Worm (Caenorhabditis elegans): ENCODE data around the gene F08H9.2.

Gene F08H9.2

DNA sequence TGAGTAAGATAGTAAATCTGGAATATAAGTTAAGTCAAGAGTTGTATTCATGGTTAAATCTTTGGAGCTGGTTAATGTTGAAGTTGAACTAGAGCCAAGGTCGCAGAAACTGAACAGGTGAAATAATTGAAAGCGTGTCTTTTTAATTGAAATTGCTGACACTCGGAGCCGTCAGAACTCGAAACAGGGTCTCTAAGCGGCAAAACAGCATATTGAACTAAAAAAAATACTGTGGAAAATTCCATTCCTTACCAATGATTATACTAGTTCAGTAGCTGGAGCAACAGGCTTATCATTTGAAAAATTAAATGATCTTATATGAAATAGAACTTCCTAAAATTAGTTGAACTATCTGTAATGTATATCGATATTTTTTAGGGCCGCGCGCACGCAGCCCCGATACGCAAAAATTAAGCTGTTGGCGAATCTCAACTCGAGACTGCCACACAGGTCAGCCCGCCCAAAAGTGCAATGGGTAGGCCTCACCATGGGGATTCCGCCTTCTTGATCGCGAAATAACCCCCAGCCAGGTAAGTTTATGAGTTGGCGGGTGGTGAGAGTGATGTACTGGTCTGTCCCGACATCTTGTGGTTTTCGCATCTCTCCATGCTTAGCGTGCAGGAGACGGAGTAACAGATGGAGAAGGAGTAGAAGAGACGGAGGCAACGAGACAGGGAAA lies 7.9 kb downstream of the F08H9.2 start, which contains the start of gene srz-97 (continued):
- no peak for TF ChIP-seq vab-7 (GFP tag; IDR thresholded peaks at IDR 0.05)

DNA sequence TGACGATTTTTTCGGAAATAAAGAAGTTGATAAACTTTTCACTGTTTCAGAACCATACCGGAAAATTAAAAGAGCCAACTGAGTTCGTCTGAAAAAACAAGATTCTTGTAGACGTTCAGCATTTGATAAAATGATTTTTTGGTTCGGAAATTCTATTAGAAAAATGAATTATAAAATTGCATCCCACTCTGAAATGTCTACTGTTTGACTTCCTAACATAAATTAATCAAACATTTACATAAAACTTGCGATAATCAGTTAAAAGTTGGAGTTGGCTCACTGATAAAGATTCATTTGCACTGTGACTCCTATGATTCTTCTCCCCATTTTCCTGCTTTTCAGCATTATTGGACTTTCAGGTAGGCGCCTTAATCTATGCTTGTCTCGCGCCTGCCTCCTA lies 8.5 kb downstream of the F08H9.2 start, which contains the start of gene clec-57:
Gene clec-57, plus strand, starts transcription at position 301 of the 400 bp plus-strand sequence.
- TF ChIP-seq unc-62 (GFP tag; optimal IDR thresholded peaks at IDR 0.05 in 1 of 2), result peak in 1 of 2 experiments; percentile 88
- TF ChIP-seq unc-62 (tag; optimal IDR thresholded peaks at IDR 0.05), result no peak
- TF ChIP-seq Y48G9A.11 (GFP tag; IDR thresholded peaks at IDR 0.05), result no peak
- TF ChIP-seq set-16 (GFP tag; IDR thresholded peaks at IDR 0.05), result no peak
- no peak for TF ChIP-seq lsy-2 (tag; optimal IDR thresholded peaks at IDR 0.05)
- no peak for TF ChIP-seq zfp-2 (tag; optimal IDR thresholded peaks at IDR 0.05)

DNA sequence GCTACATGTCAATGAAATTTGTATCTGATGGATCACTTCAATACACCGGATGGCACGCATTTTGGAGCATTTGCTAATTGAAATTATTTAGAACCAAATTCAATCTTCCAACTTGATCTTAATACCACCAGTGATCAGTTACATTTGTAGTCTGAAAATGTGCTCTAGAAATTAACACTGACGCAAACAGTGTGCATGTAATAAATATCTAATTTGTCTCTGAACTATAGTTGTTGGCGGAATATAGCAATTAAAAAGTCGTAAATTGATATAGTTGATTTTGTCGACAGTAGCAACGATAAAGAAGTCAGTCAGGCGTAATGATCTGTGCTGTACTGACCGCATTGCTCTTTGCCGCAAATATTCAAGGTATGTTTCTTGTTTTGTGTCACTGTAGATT lies 11.8 kb downstream of the F08H9.2 start, which contains the start of gene clec-227:
Gene clec-227, plus strand, starts transcription at position 301 of the 400 bp plus-strand sequence.
- TF ChIP-seq nhr-28 (tag; optimal IDR thresholded peaks at IDR 0.05) (peak; percentile 37), lin-13 (GFP tag; optimal IDR thresholded peaks at IDR 0.05) (no peak)

DNA sequence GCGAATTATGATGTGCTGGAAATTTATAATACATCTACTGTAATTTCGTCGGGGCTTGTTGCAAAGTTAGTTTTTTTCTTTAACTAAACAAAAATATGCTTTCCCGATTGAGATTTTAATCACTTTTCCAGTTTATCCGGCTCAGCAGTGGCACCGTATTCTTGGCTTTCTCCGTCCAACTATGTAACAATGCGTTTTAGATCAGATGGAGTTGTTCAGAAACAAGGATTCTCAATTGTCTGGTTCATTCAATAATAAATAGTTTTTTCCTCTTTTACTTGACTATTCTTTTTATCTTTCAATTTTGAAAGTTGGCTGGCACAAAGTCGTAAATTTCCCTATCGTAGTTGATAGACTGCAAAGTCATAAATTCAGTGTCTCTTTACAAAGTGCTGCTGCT lies 13.6 kb downstream of the F08H9.2 start, which contains the start of gene clec-56:
Gene clec-56, plus strand, starts transcription at position 301 of the 400 bp plus-strand sequence.
- TF ChIP-seq hlh-11 (tag; optimal IDR thresholded peaks at IDR 0.05) (peak; percentile 2), pqm-1 (tag; optimal IDR thresholded peaks at IDR 0.05) (peak; percentile 35), lim-7 (GFP tag; IDR thresholded peaks at IDR 0.05) (no peak), gei-8 (GFP tag; optimal IDR thresholded peaks at IDR 0.05) (no peak), php-3 (GFP tag; IDR thresholded peaks at IDR 0.05) (no peak), ceh-20 (GFP tag; IDR thresholded peaks at IDR 0.05) (0 out of 2 replicates have a peak, but pooled peaks have one; percentile 18), nhr-28 (tag; optimal IDR thresholded peaks at IDR 0.05) (peak; percentile 36)

DNA sequence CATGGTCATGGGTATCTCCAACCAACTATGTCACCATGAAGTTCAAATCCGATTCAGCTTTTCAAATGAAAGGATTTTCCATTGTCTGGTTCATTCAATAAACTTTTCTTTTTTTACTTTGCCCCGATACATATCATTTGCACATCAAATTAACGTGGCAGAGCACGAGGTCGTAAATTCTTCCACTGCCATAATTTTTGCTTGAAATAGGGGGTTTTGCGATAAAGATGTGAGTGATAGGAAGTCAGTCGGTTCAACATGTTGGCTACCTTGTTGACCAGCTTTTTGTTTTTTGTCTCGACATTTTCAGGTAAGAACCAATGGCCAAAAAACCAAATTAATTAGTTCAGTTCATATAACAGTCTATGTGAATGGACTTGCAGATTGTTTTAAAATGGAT lies 16.2 kb downstream of the F08H9.2 start, which contains the start of gene clec-54:
Gene clec-54, plus strand, starts transcription at position 224 of the 400 bp plus-strand sequence.
- TF ChIP-seq mes-2 (tag; optimal IDR thresholded peaks at IDR 0.05; ENCODE audit: poor library complexity, severe bottlenecking) (no peak), dmd-6 (GFP tag; IDR thresholded peaks at IDR 0.05) (peak; percentile 49; the same call in 1 of the 2 replicates), T26A8.4 (GFP tag; IDR thresholded peaks at IDR 0.05) (no peak), snpc-1.2 (GFP tag; IDR thresholded peaks at IDR 0.05) (no peak), mdt-29 (GFP tag; IDR thresholded peaks at IDR 0.05) (no peak), dmd-9 (GFP tag; IDR thresholded peaks at IDR 0.05) (no peak), hlh-30 (tag; optimal IDR thresholded peaks at IDR 0.05; ENCODE audit: insufficient read depth) (no peak), jun-1 (tag; optimal IDR thresholded peaks at IDR 0.05) (no peak), tra-1 (GFP tag; IDR thresholded peaks at IDR 0.05) (0 out of 2 replicates have a peak, but pooled peaks have one; percentile 27), dve-1 (tag; optimal IDR thresholded peaks at IDR 0.05; ENCODE audit: insufficient read depth) (peak; percentile 12), hlh-11 (tag; optimal IDR thresholded peaks at IDR 0.05) (peak; percentile 17), unc-62 (GFP tag; optimal IDR thresholded peaks at IDR 0.05 in 1 of 2) (peak in 1 of 2 experiments; percentile 43), unc-62 (tag; optimal IDR thresholded peaks at IDR 0.05) (no peak), nhr-10 (tag; optimal IDR thresholded peaks at IDR 0.05) (no peak), fkh-10 (GFP tag; optimal IDR thresholded peaks at IDR 0.05) (no peak), rbr-2 (tag; optimal IDR thresholded peaks at IDR 0.05) (no peak), nhr-28 (tag; optimal IDR thresholded peaks at IDR 0.05) (peak; percentile 18), unc-130 (GFP tag; optimal IDR thresholded peaks at IDR 0.05) (no peak), aha-1 (tag) (no peak), R02D3.7 (tag; optimal IDR thresholded peaks at IDR 0.05) (no peak), daf-16 (GFP tag; optimal IDR thresholded peaks at IDR 0.05) (no peak), daf-16 (tag; optimal IDR thresholded peaks at IDR 0.05) (peak; percentile 37)
